Worm (Caenorhabditis elegans) whole organism, young adult: ENCODE results near the gene acs-11.
"Not testable (repeated sequence)": the region's sequence is repeated elsewhere in the genome, so short reads cannot be mapped to it uniquely, and the experiment has no call there.

Source experiments
- B0336.3 ChIP-seq: fragments of 200-800 bp; sonication (Bioruptor generic); IDR thresholded peaks from 2 replicates; pipeline ENCODE4 v1.3.6; 2022; ENCODE audit warnings: missing genetic modification characterization, missing compliant biosample characterization
- C06A6.2 ChIP-seq: fragments of 200-800 bp; sonication (Bioruptor generic); conservative IDR thresholded peaks from 2 replicates; pipeline ENCODE4 v1.3.6; 2022; ENCODE audit warnings: missing genetic modification characterization, missing compliant biosample characterization
- D2030.7 ChIP-seq: fragments of 200-800 bp; sonication (Bioruptor generic); IDR thresholded peaks from 2 replicates; pipeline ENCODE4 v1.3.6; 2022; ENCODE audit warnings: missing genetic modification reagents, missing genetic modification characterization, missing compliant biosample characterization
- F10E7.11 ChIP-seq: sonication (generic microtip); optimal IDR thresholded peaks from 2 replicates; lab custom pipeline; 2017; ENCODE audit warnings: mild to moderate bottlenecking, missing genetic modification characterization, moderate library complexity, missing compliant biosample characterization
- F23B12.7 ChIP-seq: sonication (generic microtip); optimal IDR thresholded peaks from 2 replicates; lab custom pipeline; 2017; ENCODE audit warnings: missing genetic modification characterization, mild to moderate bottlenecking, missing compliant biosample characterization, antibody characterized with exemption, moderate library complexity; ENCODE audit not compliant: insufficient read depth
- F33H1.4 ChIP-seq: fragments of 200-800 bp; sonication (Bioruptor generic); IDR thresholded peaks from 2 replicates; pipeline ENCODE4 v1.3.6; 2022; ENCODE audit warnings: missing genetic modification reagents, missing genetic modification characterization, missing compliant biosample characterization
- F37B4.10 ChIP-seq: fragments of 200-800 bp; sonication (Bioruptor generic); IDR thresholded peaks from 2 replicates; pipeline ENCODE4 v1.3.6; 2022; ENCODE audit warnings: missing genetic modification characterization, missing compliant biosample characterization
- K11D2.4 ChIP-seq: fragments of 200-800 bp; sonication (Bioruptor generic); IDR thresholded peaks from 2 replicates; pipeline ENCODE4 v1.3.6; 2022; ENCODE audit warnings: missing genetic modification reagents, missing genetic modification characterization, missing compliant biosample characterization
- K12H6.12 ChIP-seq: fragments of 200-800 bp; sonication (Bioruptor generic); optimal IDR thresholded peaks from 2 replicates; lab custom pipeline; 2018; ENCODE audit warnings: mild to moderate bottlenecking, missing genetic modification characterization, missing compliant biosample characterization
- T07F8.4 ChIP-seq: sonication (generic microtip); optimal IDR thresholded peaks from 2 replicates; lab custom pipeline; 2016; ENCODE audit warnings: mild to moderate bottlenecking, missing genetic modification characterization, moderate library complexity, missing compliant biosample characterization
- Y53F4B.3 ChIP-seq: fragments of 200-800 bp; sonication (Bioruptor generic); IDR thresholded peaks from 2 replicates; pipeline ENCODE4 v1.3.6; 2022; ENCODE audit warnings: missing genetic modification reagents, missing genetic modification characterization, missing compliant biosample characterization
- Y56A3A.18 ChIP-seq: fragments of 200-800 bp; sonication (Bioruptor generic); IDR thresholded peaks from 2 replicates; pipeline ENCODE4 v1.3.6; 2022; ENCODE audit warnings: missing genetic modification reagents, missing genetic modification characterization, missing compliant biosample characterization
- ZK185.1 ChIP-seq: sonication (generic microtip); optimal IDR thresholded peaks from 2 replicates; lab custom pipeline; 2016; ENCODE audit warnings: mild to moderate bottlenecking, missing genetic modification characterization, missing compliant biosample characterization; ENCODE audit not compliant: poor library complexity, severe bottlenecking
- akir-1 ChIP-seq: fragments of 200-800 bp; sonication (Bioruptor generic); optimal IDR thresholded peaks from 2 replicates; lab custom pipeline; 2018; ENCODE audit warnings: mild to moderate bottlenecking, missing genetic modification characterization, moderate library complexity, missing compliant biosample characterization
- aptf-2 ChIP-seq: fragments of 200-800 bp; sonication (Bioruptor generic); conservative IDR thresholded peaks from 2 replicates; pipeline ENCODE4 v1.3.6; 2022; ENCODE audit warnings: missing genetic modification reagents, missing genetic modification characterization, missing compliant biosample characterization
- aptf-3 ChIP-seq: fragments of 200-800 bp; sonication (Bioruptor generic); IDR thresholded peaks from 2 replicates; pipeline ENCODE4 v1.3.6; 2022; ENCODE audit warnings: missing genetic modification characterization, missing compliant biosample characterization
- attf-3 ChIP-seq: fragments of 200-800 bp; sonication (Bioruptor generic); conservative IDR thresholded peaks from 2 replicates; pipeline ENCODE4 v1.3.6; 2022; ENCODE audit warnings: missing genetic modification reagents, missing genetic modification characterization, missing compliant biosample characterization
- attf-6 ChIP-seq: fragments of 200-800 bp; sonication (Bioruptor generic); IDR thresholded peaks from 2 replicates; pipeline ENCODE4 v1.3.6; 2022; ENCODE audit warnings: missing genetic modification reagents, missing genetic modification characterization, missing compliant biosample characterization
- ceh-100 ChIP-seq: fragments of 200-800 bp; sonication (Bioruptor generic); IDR thresholded peaks from 2 replicates; pipeline ENCODE4 v1.3.6; 2022; ENCODE audit warnings: missing genetic modification reagents, missing genetic modification characterization, missing compliant biosample characterization
- dox-1 ChIP-seq: fragments of 200-800 bp; sonication (Bioruptor generic); IDR thresholded peaks from 2 replicates; pipeline ENCODE4 v1.3.6; 2022; ENCODE audit warnings: missing genetic modification reagents, missing genetic modification characterization, missing compliant biosample characterization
- dpff-1 ChIP-seq: sonication (generic microtip); optimal IDR thresholded peaks from 2 replicates; lab custom pipeline; 2017; ENCODE audit warnings: mild to moderate bottlenecking, missing genetic modification characterization, missing compliant biosample characterization
- dpl-1 ChIP-seq: fragments of 150-350 bp; optimal IDR thresholded peaks from 2 replicates; lab custom pipeline; 2014; ENCODE audit warnings: missing biosample characterization, missing genetic modification reagents, missing genetic modification characterization
- egl-18 ChIP-seq: fragments of 200-800 bp; sonication (Bioruptor generic); IDR thresholded peaks from 2 replicates; pipeline ENCODE4 v1.3.6; 2022; ENCODE audit warnings: missing genetic modification reagents, missing genetic modification characterization, missing compliant biosample characterization
- egl-44 ChIP-seq: fragments of 200-800 bp; sonication (Bioruptor generic); IDR thresholded peaks from 2 replicates; pipeline ENCODE4 v1.3.6; 2022; ENCODE audit warnings: missing genetic modification reagents, missing genetic modification characterization, missing compliant biosample characterization
- egrh-3 ChIP-seq: fragments of 200-800 bp; sonication (Bioruptor generic); IDR thresholded peaks from 2 replicates; pipeline ENCODE4 v1.3.6; 2022; ENCODE audit warnings: missing genetic modification reagents, missing genetic modification characterization, missing compliant biosample characterization
- ekl-4 ChIP-seq: fragments of 200-800 bp; sonication (Bioruptor generic); IDR thresholded peaks from 2 replicates; pipeline ENCODE4 v1.3.6; 2022; ENCODE audit warnings: missing genetic modification reagents, missing genetic modification characterization, missing compliant biosample characterization
- hmg-1.2 ChIP-seq: fragments of 200-800 bp; sonication (Bioruptor generic); IDR thresholded peaks from 2 replicates; pipeline ENCODE4 v1.3.6; 2022; ENCODE audit warnings: missing genetic modification reagents, missing genetic modification characterization, missing compliant biosample characterization
- hmg-20 ChIP-seq: fragments of 200-800 bp; sonication (Bioruptor generic); IDR thresholded peaks from 2 replicates; pipeline ENCODE4 v1.3.6; 2022; ENCODE audit warnings: missing genetic modification reagents, missing genetic modification characterization, missing compliant biosample characterization
- hrde-1 ChIP-seq: sonication (generic microtip); optimal IDR thresholded peaks from 2 replicates; lab custom pipeline; 2016; ENCODE audit warnings: missing genetic modification characterization, mild to moderate bottlenecking, missing compliant biosample characterization, moderate library complexity, missing genotype, missing genetic modification reagents, borderline replicate concordance
- let-526 ChIP-seq: fragments of 200-800 bp; sonication (Bioruptor generic); IDR thresholded peaks from 2 replicates; pipeline ENCODE4 v1.3.6; 2022; ENCODE audit warnings: missing genetic modification reagents, missing genetic modification characterization, missing compliant biosample characterization
- lin-54 ChIP-seq: fragments of 200-800 bp; sonication (Bioruptor generic); optimal IDR thresholded peaks from 2 replicates; lab custom pipeline; 2018; ENCODE audit warnings: mild to moderate bottlenecking, missing genetic modification characterization, missing compliant biosample characterization
- lir-1 ChIP-seq: fragments of 200-800 bp; sonication (Bioruptor generic); conservative IDR thresholded peaks from 2 replicates; pipeline ENCODE4 v1.3.6; 2022; ENCODE audit warnings: missing genetic modification reagents, missing genetic modification characterization, missing compliant biosample characterization
- madf-3 ChIP-seq: fragments of 200-800 bp; sonication (Bioruptor generic); IDR thresholded peaks from 2 replicates; pipeline ENCODE4 v1.3.6; 2022; ENCODE audit warnings: missing genetic modification reagents, missing genetic modification characterization, missing compliant biosample characterization
- mxl-1 ChIP-seq: sonication (generic microtip); optimal IDR thresholded peaks from 2 replicates; lab custom pipeline; 2016; ENCODE audit warnings: missing genetic modification characterization, missing compliant biosample characterization
- nfyb-1 ChIP-seq: fragments of 200-800 bp; sonication (Bioruptor generic); IDR thresholded peaks from 2 replicates; pipeline ENCODE4 v1.3.6; 2022; ENCODE audit warnings: missing genetic modification reagents, missing genetic modification characterization, missing compliant biosample characterization
- nhr-27 ChIP-seq: fragments of 200-800 bp; sonication (Bioruptor generic); optimal IDR thresholded peaks from 2 replicates; lab custom pipeline; 2018; ENCODE audit warnings: mild to moderate bottlenecking, missing genetic modification characterization, moderate library complexity, missing compliant biosample characterization
- pbrm-1 ChIP-seq: fragments of 200-800 bp; sonication (Bioruptor generic); IDR thresholded peaks from 2 replicates; pipeline ENCODE4 v1.3.6; 2022; ENCODE audit warnings: missing genetic modification reagents, missing genetic modification characterization, missing compliant biosample characterization
- rcor-1 ChIP-seq: fragments of 200-800 bp; sonication (Bioruptor generic); IDR thresholded peaks from 2 replicates; pipeline ENCODE4 v1.3.6; 2022; ENCODE audit warnings: missing genetic modification reagents, missing genetic modification characterization, missing compliant biosample characterization
- rpc-1 ChIP-seq, 2 experiments: fragments of 150-350 bp in 1 of 2; sonication (generic microtip) in 1 of 2; optimal IDR thresholded peaks; 2 replicates each; lab custom pipeline; 2014 to 2018; ENCODE audit warnings: missing biosample characterization in 1 of 2, missing genetic modification characterization in 1 of 2, missing genetic modification reagents in 1 of 2, missing genotype in 1 of 2
- snpc-3.4 ChIP-seq: sonication (generic microtip); optimal IDR thresholded peaks from 2 replicates; lab custom pipeline; 2017; ENCODE audit warnings: missing genetic modification characterization, mild to moderate bottlenecking, missing compliant biosample characterization, antibody characterized with exemption, moderate library complexity, missing genotype, missing genetic modification reagents
- tbp1 ChIP-seq: fragments of 200-800 bp; sonication (Bioruptor generic); optimal IDR thresholded peaks from 2 replicates; lab custom pipeline; 2018; ENCODE audit warnings: mild to moderate bottlenecking, missing genetic modification characterization, missing compliant biosample characterization
- tlf-1 ChIP-seq: fragments of 200-800 bp; sonication (Bioruptor generic); optimal IDR thresholded peaks from 2 replicates; lab custom pipeline; 2018; ENCODE audit warnings: mild to moderate bottlenecking, missing genetic modification characterization, missing compliant biosample characterization
- xnd-1 ChIP-seq: sonication (generic microtip); optimal IDR thresholded peaks from 2 replicates; lab custom pipeline; 2016; ENCODE audit warnings: missing genotype, missing genetic modification reagents, missing genetic modification characterization, missing compliant biosample characterization
- zfh-2 ChIP-seq: fragments of 200-800 bp; sonication (Bioruptor generic); conservative IDR thresholded peaks from 2 replicates; pipeline ENCODE4 v1.3.6; 2022; ENCODE audit warnings: missing genetic modification reagents, missing genetic modification characterization, missing compliant biosample characterization
- ztf-18 ChIP-seq: sonication (generic microtip); optimal IDR thresholded peaks from 2 replicates; lab custom pipeline; 2016; ENCODE audit warnings: missing genotype, mild to moderate bottlenecking, missing genetic modification characterization, missing compliant biosample characterization
- ztf-26 ChIP-seq: sonication (generic microtip); optimal IDR thresholded peaks from 2 replicates; lab custom pipeline; 2017; ENCODE audit warnings: missing genetic modification characterization, missing compliant biosample characterization

acs-11 gene

ce11 chrII:4701482-4702119 is 40.3 kb upstream of the acs-11 start, which contains the start of gene unc-85 (continued):
- peak; percentile 66 for TF ChIP-seq ztf-18 (tag; lab: Kevin White, UChicago)
- TF ChIP-seq dpl-1 (GFP tag; lab: Kevin White, UChicago): peak; percentile 88
- peak; percentile 97 for TF ChIP-seq ceh-100 (GFP tag; lab: Robert Waterston, UW)
- peak; percentile 61 for TF ChIP-seq tbp1 (GFP tag; lab: Kevin White, UChicago)
- TF ChIP-seq D2030.7: peak; percentile 100
- peak; percentile 45 for TF ChIP-seq F23B12.7
- TF ChIP-seq nfyb-1 (GFP tag; lab: Robert Waterston, UW): peak; percentile 95
- TF ChIP-seq K11D2.4 (GFP tag; lab: Robert Waterston, UW): peak; percentile 88
- peak; percentile 86 for TF ChIP-seq hmg-1.2
- peak; percentile 88 for TF ChIP-seq xnd-1
- TF ChIP-seq ekl-4 (GFP tag; lab: Robert Waterston, UW): peak; percentile 97
- TF ChIP-seq B0336.3 (GFP tag; lab: Robert Waterston, UW): peak; percentile 69
- peak; percentile 86 for TF ChIP-seq lin-54 (GFP tag; lab: Kevin White, UChicago)
- peak; percentile 95 for TF ChIP-seq madf-3 (GFP tag; lab: Robert Waterston, UW)
- peak; percentile 77 for TF ChIP-seq aptf-2
- TF ChIP-seq ZK185.1 (tag; lab: Kevin White, UChicago): peak; percentile 32
- peak; percentile 93 for TF ChIP-seq pbrm-1 (GFP tag; lab: Robert Waterston, UW)
- peak; percentile 96 for TF ChIP-seq rcor-1 (GFP tag; lab: Robert Waterston, UW)
- TF ChIP-seq F33H1.4 (GFP tag; lab: Robert Waterston, UW): peak; percentile 96
- TF ChIP-seq egrh-3 (GFP tag; lab: Robert Waterston, UW): peak; percentile 85
- peak; percentile 75 for TF ChIP-seq Y56A3A.18 (GFP tag; lab: Robert Waterston, UW)
- peak; percentile 78 for TF ChIP-seq zfh-2 (GFP tag; lab: Robert Waterston, UW)
- TF ChIP-seq egl-44 (GFP tag; lab: Robert Waterston, UW): peak; percentile 85
- peak; percentile 84 for TF ChIP-seq attf-3 (GFP tag; lab: Robert Waterston, UW)
- 0 out of 2 replicates have a peak, but pooled peaks have one; percentile 69 for TF ChIP-seq F37B4.10
- TF ChIP-seq rpc-1 (optimal IDR thresholded peaks at IDR 0.05; lab: Kevin White, UChicago): peak; percentile 35
- TF ChIP-seq rpc-1 (tag; optimal IDR thresholded peaks at IDR 0.05; lab: Kevin White, UChicago): not testable (repeated sequence)
- TF ChIP-seq egl-18 (GFP tag; lab: Robert Waterston, UW): 0 out of 2 replicates have a peak, but pooled peaks have one; percentile 52
- peak; percentile 84 for TF ChIP-seq snpc-3.4 (tag; lab: Kevin White, UChicago)
- peak; percentile 2 for TF ChIP-seq K12H6.12 (tag; lab: Kevin White, UChicago)
- TF ChIP-seq aptf-3 (GFP tag; lab: Robert Waterston, UW): 0 out of 2 replicates have a peak, but pooled peaks have one; percentile 53
- TF ChIP-seq hmg-20 (GFP tag; lab: Robert Waterston, UW): peak; percentile 74; the same call in 1 of the 2 replicates
- peak; percentile 81 for TF ChIP-seq tlf-1 (GFP tag; lab: Kevin White, UChicago)
- peak; percentile 11 for TF ChIP-seq hrde-1 (tag; lab: Kevin White, UChicago)
- peak; percentile 60 for TF ChIP-seq ztf-26 (tag; lab: Kevin White, UChicago)
- peak; percentile 98 for TF ChIP-seq C06A6.2

ce11 chrII:4703011-4703410 is 38.9 kb upstream of the acs-11 start:
- TF ChIP-seq Y53F4B.3 (no peak), let-526 (GFP tag; lab: Robert Waterston, UW) (no peak), lir-1 (GFP tag; lab: Robert Waterston, UW) (no peak), nhr-27 (tag; lab: Kevin White, UChicago) (no peak), F37B4.10 (no peak), akir-1 (GFP tag; lab: Kevin White, UChicago) (no peak), attf-6 (GFP tag; lab: Robert Waterston, UW) (peak; percentile 76), T07F8.4 (tag; lab: Kevin White, UChicago) (no peak), ZK185.1 (tag; lab: Kevin White, UChicago) (no peak), rpc-1 (optimal IDR thresholded peaks at IDR 0.05; lab: Kevin White, UChicago) (no peak), rpc-1 (tag; optimal IDR thresholded peaks at IDR 0.05; lab: Kevin White, UChicago) (no peak), F10E7.11 (tag; lab: Kevin White, UChicago) (no peak), dpff-1 (no peak), mxl-1 (tag; lab: Kevin White, UChicago) (no peak), nfyb-1 (GFP tag; lab: Robert Waterston, UW) (0 out of 2 replicates have a peak, but pooled peaks have one; percentile 28), dox-1 (GFP tag; lab: Robert Waterston, UW) (no peak; the same call in 1 of the 2 replicates), pbrm-1 (GFP tag; lab: Robert Waterston, UW) (no peak)
